Worm (Caenorhabditis elegans): Measurements from ENCODE around the gene lurp-4.

lurp-4 gene

DNA sequence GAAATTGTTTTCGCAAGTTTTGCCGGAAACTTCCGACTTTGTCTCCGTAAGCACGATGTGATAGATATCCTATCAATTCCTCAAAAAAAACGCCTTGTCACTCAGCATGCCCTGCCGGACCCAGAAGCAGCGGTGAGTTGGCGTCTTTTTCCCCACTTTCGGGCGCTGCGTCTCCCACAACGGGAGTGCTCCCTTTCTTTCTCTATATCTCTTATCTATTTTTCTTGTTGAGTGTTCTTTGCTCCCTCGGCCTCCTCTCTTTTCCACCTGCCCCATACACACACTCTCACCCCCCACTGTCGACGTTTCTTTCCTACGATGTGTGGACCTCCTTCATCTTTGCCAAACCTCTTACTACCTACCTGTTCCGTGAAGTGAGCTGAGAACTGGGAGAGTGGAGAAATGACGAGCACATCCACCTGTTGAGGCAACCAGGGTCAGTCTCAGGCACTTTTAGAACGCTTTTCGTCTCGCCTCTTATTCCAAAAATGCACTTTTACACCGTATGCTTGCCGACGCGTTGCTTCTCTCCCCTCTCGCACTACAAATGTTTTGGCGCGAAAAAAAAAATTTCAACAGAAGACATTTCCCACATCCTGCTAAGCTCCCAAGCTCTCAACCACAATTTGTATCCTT lies 6.4 kb upstream of the lurp-4 start:
- peak; percentile 33 for TF ChIP-seq sptf-1 (tag; optimal IDR thresholded peaks at IDR 0.05)
- no peak for TF ChIP-seq elt-1 (tag; optimal IDR thresholded peaks at IDR 0.05; ENCODE audit: borderline replicate concordance, insufficient read depth)
- peak; percentile 12 for TF ChIP-seq ztf-11 (tag; optimal IDR thresholded peaks at IDR 0.05)
- TF ChIP-seq unc-120 (tag; optimal IDR thresholded peaks at IDR 0.05; ENCODE audit: poor library complexity, severe bottlenecking) = peak; percentile 99
- no peak for TF ChIP-seq blmp-1 (tag; optimal IDR thresholded peaks at IDR 0.05)
- peak; percentile 52 for TF ChIP-seq hlh-1 (tag; optimal IDR thresholded peaks at IDR 0.05)
- no peak for TF ChIP-seq tbx-8 (GFP tag; optimal IDR thresholded peaks at IDR 0.05)
- peak; percentile 30 for TF ChIP-seq lsy-2 (tag; optimal IDR thresholded peaks at IDR 0.05)
- peak; percentile 4 for TF ChIP-seq nhr-237 (tag; optimal IDR thresholded peaks at IDR 0.05)
- TF ChIP-seq pha-4 (tag; optimal IDR thresholded peaks at IDR 0.05) = peak; percentile 32
- no peak for TF ChIP-seq bed-3 (GFP tag; optimal IDR thresholded peaks at IDR 0.05)
- no peak for TF ChIP-seq flh-1 (GFP tag; optimal IDR thresholded peaks at IDR 0.05)
- no peak for TF ChIP-seq nhr-28 (tag; optimal IDR thresholded peaks at IDR 0.05)
- TF ChIP-seq mep-1 (tag; optimal IDR thresholded peaks at IDR 0.05) = peak; percentile 52
- TF ChIP-seq lin-32 (GFP tag; optimal IDR thresholded peaks at IDR 0.05) = no peak
- no peak for TF ChIP-seq mls-2 (tag; optimal IDR thresholded peaks at IDR 0.05)
- TF ChIP-seq M03D4.4 (tag; optimal IDR thresholded peaks at IDR 0.05) = peak; percentile 10
- no peak for TF ChIP-seq sem-2 (GFP tag; optimal IDR thresholded peaks at IDR 0.05)
- TF ChIP-seq unc-62 (GFP tag; optimal IDR thresholded peaks at IDR 0.05) = peak; percentile 93

DNA sequence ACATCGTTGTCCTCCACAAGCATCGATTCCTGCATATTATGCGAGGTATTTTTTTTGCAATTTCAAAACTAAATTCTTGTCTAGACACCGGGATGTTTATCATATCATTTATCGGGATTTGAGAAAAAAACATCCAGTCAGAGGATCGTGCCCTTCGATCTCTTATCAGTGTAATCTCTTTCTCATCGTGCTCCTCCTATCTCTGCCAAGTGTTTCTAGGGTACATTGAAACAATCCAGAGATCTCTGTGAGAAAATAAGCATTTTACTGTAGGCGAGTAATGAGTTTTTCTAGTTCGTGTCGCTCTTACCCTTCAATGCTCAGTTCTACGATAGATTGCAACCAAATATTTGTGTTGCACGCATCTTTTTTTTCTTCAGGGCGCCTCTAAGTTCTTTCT lies 4.0 kb upstream of the lurp-4 start:
- TF ChIP-seq elt-3 (tag; optimal IDR thresholded peaks at IDR 0.05) (no peak), flh-1 (GFP tag; optimal IDR thresholded peaks at IDR 0.05) (no peak), drap-1 (GFP tag; optimal IDR thresholded peaks at IDR 0.05) (no peak), elt-1 (tag; optimal IDR thresholded peaks at IDR 0.05; ENCODE audit: borderline replicate concordance, insufficient read depth) (peak; percentile 14), nhr-2 (tag; optimal IDR thresholded peaks at IDR 0.05) (no peak), ztf-11 (tag; optimal IDR thresholded peaks at IDR 0.05) (no peak)

DNA sequence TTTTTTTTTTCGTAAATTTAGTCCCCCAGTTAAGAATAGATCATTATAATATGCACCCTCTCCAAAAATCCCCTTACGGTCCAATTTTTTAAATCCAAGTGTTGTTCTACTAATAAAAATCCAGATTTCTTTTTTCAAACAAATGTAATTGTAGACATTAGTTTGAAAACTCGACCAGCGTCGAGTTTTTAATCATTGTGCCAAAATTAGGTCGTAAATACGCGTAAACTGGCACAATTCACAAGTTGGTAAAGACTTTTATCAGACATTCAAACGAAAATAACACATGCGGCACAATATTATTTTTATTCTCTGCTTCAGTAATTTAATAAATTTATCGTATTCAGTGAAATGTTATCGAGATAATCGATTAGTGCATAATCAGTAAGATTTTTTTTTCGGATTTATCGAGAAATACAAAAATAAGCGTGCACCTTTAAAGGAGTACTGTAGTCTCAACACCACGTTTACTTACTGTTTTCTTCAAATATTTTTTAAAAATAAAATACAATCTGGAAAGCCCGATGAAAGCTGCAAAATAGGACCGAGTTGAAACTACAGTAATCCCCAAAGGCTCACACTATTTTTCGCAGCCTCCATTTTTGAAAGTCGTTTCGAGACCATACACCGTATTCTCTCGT lies 2.2 kb upstream of the lurp-4 start, which contains the start of gene C34B4.4:
C34B4.4 (plus strand) TSS at position 276 of the 641 bp plus-strand sequence.
- TF ChIP-seq M03D4.4 (tag; optimal IDR thresholded peaks at IDR 0.05) (no peak), flh-1 (GFP tag; optimal IDR thresholded peaks at IDR 0.05) (no peak), nhr-12 (tag; optimal IDR thresholded peaks at IDR 0.05) (no peak), bed-3 (GFP tag; optimal IDR thresholded peaks at IDR 0.05) (no peak)

DNA sequence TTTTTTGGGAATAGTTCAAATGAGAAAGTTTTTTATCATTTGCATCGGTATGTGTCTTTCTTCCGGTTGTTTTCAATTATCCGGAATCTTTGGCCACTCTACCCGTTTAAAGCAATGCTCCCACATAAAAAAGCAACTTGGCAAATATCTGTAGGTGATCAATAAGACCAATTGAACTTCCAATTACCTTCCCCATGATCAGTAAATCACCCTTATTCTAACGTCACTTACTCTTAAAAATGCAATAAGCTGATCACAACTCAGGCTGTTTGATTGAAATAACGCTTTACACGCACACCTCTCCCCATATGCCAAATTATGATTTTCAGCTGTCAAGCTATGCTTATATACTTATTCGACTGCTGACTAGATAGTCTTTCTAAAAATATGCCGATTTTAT lies 3.2 kb downstream of the lurp-4 start, which contains the start of gene C34B4.5:
C34B4.5 (plus strand) TSS at position 301 of the 400 bp plus-strand sequence.
- TF ChIP-seq bed-3 (GFP tag; optimal IDR thresholded peaks at IDR 0.05) (no peak), ztf-11 (tag; optimal IDR thresholded peaks at IDR 0.05) (no peak), ceh-83 (GFP tag; optimal IDR thresholded peaks at IDR 0.05) (no peak), unc-120 (tag; optimal IDR thresholded peaks at IDR 0.05; ENCODE audit: poor library complexity, severe bottlenecking) (no peak), snpc-4 (tag; optimal IDR thresholded peaks at IDR 0.05) (no peak), tbx-8 (GFP tag; optimal IDR thresholded peaks at IDR 0.05) (no peak), nhr-2 (tag; optimal IDR thresholded peaks at IDR 0.05) (no peak), M03D4.4 (tag; optimal IDR thresholded peaks at IDR 0.05) (no peak), nhr-237 (tag; optimal IDR thresholded peaks at IDR 0.05) (no peak), lsy-2 (tag; optimal IDR thresholded peaks at IDR 0.05) (no peak), unc-39 (tag; optimal IDR thresholded peaks at IDR 0.05) (no peak), nhr-28 (tag; optimal IDR thresholded peaks at IDR 0.05) (no peak), ceh-39 (tag; optimal IDR thresholded peaks at IDR 0.05) (no peak), zip-8 (tag; optimal IDR thresholded peaks at IDR 0.05) (no peak), sem-2 (GFP tag; optimal IDR thresholded peaks at IDR 0.05) (no peak)

DNA sequence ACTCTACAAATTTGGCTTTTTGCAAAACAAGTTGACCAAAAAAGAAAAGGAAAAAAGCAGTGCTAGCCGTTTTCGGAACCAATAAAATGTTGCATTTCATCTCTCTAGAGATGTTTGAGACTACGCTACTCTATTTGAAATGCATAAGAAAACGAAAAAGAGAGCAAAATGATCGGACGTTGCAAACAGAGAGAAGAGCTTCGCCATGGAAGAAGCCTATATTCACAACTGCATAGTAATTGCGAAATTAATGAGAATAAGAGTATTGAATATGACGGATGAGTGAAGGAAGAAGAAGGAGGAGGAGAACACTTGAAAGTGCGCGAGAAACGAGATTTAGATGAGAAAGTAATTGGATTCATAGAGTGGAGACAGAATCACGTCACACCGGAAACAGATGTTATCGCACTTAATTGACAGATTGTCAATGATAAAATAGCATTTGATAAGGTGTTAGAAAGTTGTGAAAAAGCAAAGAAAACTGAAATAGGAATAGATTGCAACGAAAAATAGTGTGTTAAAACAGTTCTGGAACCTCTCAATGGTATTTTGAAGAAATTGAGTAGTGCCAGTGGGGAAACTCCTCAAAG lies 13.5 kb downstream of the lurp-4 start:
- no peak for TF ChIP-seq zip-8 (tag; optimal IDR thresholded peaks at IDR 0.05)
- TF ChIP-seq hlh-1 (tag; optimal IDR thresholded peaks at IDR 0.05) = no peak
- no peak for TF ChIP-seq mls-2 (tag; optimal IDR thresholded peaks at IDR 0.05)
- TF ChIP-seq unc-62 (GFP tag; optimal IDR thresholded peaks at IDR 0.05) = peak; percentile 89
- no peak for TF ChIP-seq cnd-1 (tag; optimal IDR thresholded peaks at IDR 0.05)
- TF ChIP-seq blmp-1 (tag; optimal IDR thresholded peaks at IDR 0.05) = no peak
- TF ChIP-seq sem-2 (GFP tag; optimal IDR thresholded peaks at IDR 0.05) = no peak
- no peak for TF ChIP-seq ceh-83 (GFP tag; optimal IDR thresholded peaks at IDR 0.05)
- no peak for TF ChIP-seq nhr-2 (tag; optimal IDR thresholded peaks at IDR 0.05)
- no peak for TF ChIP-seq nhr-76 (tag; optimal IDR thresholded peaks at IDR 0.05)
- TF ChIP-seq ces-1 (GFP tag; optimal IDR thresholded peaks at IDR 0.05) = peak; percentile 96
- peak; percentile 62 for TF ChIP-seq elt-1 (tag; optimal IDR thresholded peaks at IDR 0.05; ENCODE audit: borderline replicate concordance, insufficient read depth)
- TF ChIP-seq ceh-43 (GFP tag; optimal IDR thresholded peaks at IDR 0.05) = no peak
- no peak for TF ChIP-seq unc-39 (tag; optimal IDR thresholded peaks at IDR 0.05)
